Fruit fly (Drosophila melanogaster) whole organism, pupa: ENCODE data around the gene CG14567.
A peak's percentile ranks its signal among the peaks of the same experiment; 100 is the strongest.

Experiments
- CG17806 ChIP-seq: fragments of 200-800 bp; sonication (Bioruptor generic); optimal IDR thresholded peaks from 2 replicates; lab custom pipeline; 2018; ENCODE audit warnings: missing biosample characterization, mild to moderate bottlenecking, missing genetic modification characterization, moderate library complexity
- CG9948 ChIP-seq: fragments of 200-800 bp; sonication (Bioruptor generic); optimal IDR thresholded peaks from 2 replicates; lab custom pipeline; 2018; ENCODE audit warnings: missing biosample characterization, mild to moderate bottlenecking, missing genetic modification characterization, moderate library complexity
- EcR ChIP-seq: fragments of 200-800 bp; sonication (Bioruptor generic); optimal IDR thresholded peaks from 3 replicates; lab custom pipeline; 2019; ENCODE audit warnings: missing biosample characterization, missing genetic modification characterization, mild to moderate bottlenecking, moderate library complexity, missing genetic modification reagents
- Snoo ChIP-seq: fragments of 200-800 bp; sonication (Bioruptor generic); optimal IDR thresholded peaks from 3 replicates; lab custom pipeline; 2017; ENCODE audit warnings: missing biosample characterization, mild to moderate bottlenecking, missing genetic modification characterization, inconsistent platforms
- rn ChIP-seq: fragments of 200-800 bp; sonication (Bioruptor generic); IDR thresholded peaks from 2 replicates; pipeline ENCODE4 v1.3.6; 2022; ENCODE audit warnings: missing biosample characterization, missing genetic modification characterization

DNA sequence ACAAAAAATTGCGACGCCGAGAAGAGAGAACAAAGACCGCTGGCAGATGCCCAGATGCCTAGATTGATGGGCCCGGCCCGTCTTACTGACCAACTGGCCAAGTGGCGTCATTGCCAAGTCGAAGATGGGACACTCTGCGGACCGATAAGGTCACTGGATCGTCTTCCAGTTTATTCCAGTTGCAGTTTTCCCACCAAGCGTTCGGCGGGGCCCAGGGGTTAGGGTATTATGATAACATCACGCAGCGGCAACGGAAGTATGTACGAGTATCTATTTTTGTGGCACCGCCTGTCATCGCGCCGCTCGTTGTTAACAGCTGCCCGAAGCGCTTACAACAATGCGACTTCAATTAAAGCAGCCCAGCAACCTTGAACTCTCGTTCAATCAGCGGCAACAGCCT, 38.2 kb downstream of the CG14567 start:
- TF ChIP-seq Snoo (tag; lab: Kevin White, UChicago) (no peak), CG17806 (no peak), rn (GFP tag; lab: Robert Waterston, UW) (no peak), EcR (GFP tag; lab: Kevin White, UChicago) (peak; percentile 75), CG9948 (no peak)
